Worm (Caenorhabditis elegans) whole organism, young adult: ENCODE measurements around the gene mtrr-1.

Experiments used
- K11D2.4 ChIP-seq: fragments of 200-800 bp; sonication (Bioruptor generic); IDR thresholded peaks from 2 replicates; pipeline ENCODE4 v1.3.6; 2022; ENCODE audit warnings: missing genetic modification reagents, missing genetic modification characterization, missing compliant biosample characterization
- cebp-1 ChIP-seq, 2 experiments: fragments of 200-800 bp in 1 of 2; sonication (Bioruptor generic) in 1 of 2; sonication (generic microtip) in 1 of 2; IDR thresholded peaks in 1 of 2; optimal IDR thresholded peaks in 1 of 2; 2 replicates each; pipeline versions ENCODE4 v1.3.6 to Lab custom; 2017 to 2022; ENCODE audit warnings: missing compliant biosample characterization in 2 of 2, missing genetic modification characterization in 2 of 2, mild to moderate bottlenecking in 1 of 2, missing genetic modification reagents in 1 of 2, moderate library complexity in 1 of 2
- egl-44 ChIP-seq: fragments of 200-800 bp; sonication (Bioruptor generic); IDR thresholded peaks from 2 replicates; pipeline ENCODE4 v1.3.6; 2022; ENCODE audit warnings: missing genetic modification reagents, missing genetic modification characterization, missing compliant biosample characterization
- ekl-4 ChIP-seq: fragments of 200-800 bp; sonication (Bioruptor generic); IDR thresholded peaks from 2 replicates; pipeline ENCODE4 v1.3.6; 2022; ENCODE audit warnings: missing genetic modification reagents, missing genetic modification characterization, missing compliant biosample characterization
- ets-4 ChIP-seq: fragments of 200-800 bp; sonication (Bioruptor generic); optimal IDR thresholded peaks from 2 replicates; lab custom pipeline; 2018; ENCODE audit warnings: mild to moderate bottlenecking, missing genetic modification characterization, missing compliant biosample characterization
- hmg-1.2 ChIP-seq: fragments of 200-800 bp; sonication (Bioruptor generic); IDR thresholded peaks from 2 replicates; pipeline ENCODE4 v1.3.6; 2022; ENCODE audit warnings: missing genetic modification reagents, missing genetic modification characterization, missing compliant biosample characterization
- hmg-20 ChIP-seq: fragments of 200-800 bp; sonication (Bioruptor generic); IDR thresholded peaks from 2 replicates; pipeline ENCODE4 v1.3.6; 2022; ENCODE audit warnings: missing genetic modification reagents, missing genetic modification characterization, missing compliant biosample characterization
- nhr-120 ChIP-seq: fragments of 200-800 bp; sonication (Bioruptor generic); IDR thresholded peaks from 2 replicates; pipeline ENCODE4 v1.3.6; 2022; ENCODE audit warnings: missing genetic modification characterization, missing compliant biosample characterization
- repo-1 ChIP-seq: sonication (generic microtip); optimal IDR thresholded peaks from 2 replicates; lab custom pipeline; 2017; ENCODE audit warnings: mild to moderate bottlenecking, missing genetic modification characterization, missing compliant biosample characterization
- tlf-1 ChIP-seq: fragments of 200-800 bp; sonication (Bioruptor generic); optimal IDR thresholded peaks from 2 replicates; lab custom pipeline; 2018; ENCODE audit warnings: mild to moderate bottlenecking, missing genetic modification characterization, missing compliant biosample characterization
- unc-62 ChIP-seq: fragments of 150-350 bp; optimal IDR thresholded peaks from 2 replicates; lab custom pipeline; 2014; ENCODE audit warnings: missing biosample characterization, missing genetic modification reagents, missing genetic modification characterization
- xnd-1 ChIP-seq: sonication (generic microtip); optimal IDR thresholded peaks from 2 replicates; lab custom pipeline; 2016; ENCODE audit warnings: missing genotype, missing genetic modification reagents, missing genetic modification characterization, missing compliant biosample characterization

ce11 chrII:9281595-9281994 is 4.2 kb upstream of the mtrr-1 start:
- TF ChIP-seq cebp-1 (GFP tag; IDR thresholded peaks at IDR 0.05; lab: Robert Waterston, UW) (peak; percentile 86; the same call in 1 of the 2 replicates), cebp-1 (tag; optimal IDR thresholded peaks at IDR 0.05; lab: Kevin White, UChicago) (peak; percentile 96), unc-62 (GFP tag; lab: Kevin White, UChicago) (no peak), ekl-4 (GFP tag; lab: Robert Waterston, UW) (no peak), hmg-20 (GFP tag; lab: Robert Waterston, UW) (no peak), egl-44 (GFP tag; lab: Robert Waterston, UW) (no peak), xnd-1 (tag; lab: Kevin White, UChicago) (no peak), nhr-120 (GFP tag; lab: Robert Waterston, UW) (no peak), ets-4 (GFP tag; lab: Kevin White, UChicago) (no peak), tlf-1 (GFP tag; lab: Kevin White, UChicago) (no peak), K11D2.4 (GFP tag; lab: Robert Waterston, UW) (no peak), repo-1 (tag; lab: Kevin White, UChicago) (no peak), hmg-1.2 (peak; percentile 21; the same call in 1 of the 2 replicates)
